Worm (Caenorhabditis elegans) whole organism, early embryonic: ENCODE data around the gene F53C3.3.

Experiments
- B0310.2 ChIP-seq: sonication (generic microtip); optimal IDR thresholded peaks from 2 replicates; lab custom pipeline; 2016; ENCODE audit warnings: mild to moderate bottlenecking, missing genetic modification characterization, missing compliant biosample characterization
- F13C5.2 ChIP-seq: sonication (generic microtip); optimal IDR thresholded peaks from 2 replicates; lab custom pipeline; 2017; ENCODE audit warnings: mild to moderate bottlenecking, missing genetic modification characterization, inconsistent platforms, missing compliant biosample characterization
- ama-1 ChIP-seq: fragments of 150-350 bp; optimal IDR thresholded peaks from 2 replicates; lab custom pipeline; 2014
- ceh-13 ChIP-seq: fragments of 200-800 bp; sonication (Bioruptor generic); optimal IDR thresholded peaks from 2 replicates; lab custom pipeline; 2018; ENCODE audit warnings: mild to moderate bottlenecking, missing genetic modification characterization, missing compliant biosample characterization
- flt-1 ChIP-seq: fragments of 200-800 bp; sonication (Bioruptor generic); IDR thresholded peaks from 2 replicates; pipeline ENCODE4 v1.3.6; 2022; ENCODE audit warnings: missing genetic modification characterization, missing compliant biosample characterization
- hnd-1 ChIP-seq: sonication (generic microtip); optimal IDR thresholded peaks from 2 replicates; lab custom pipeline; 2016; ENCODE audit warnings: missing genetic modification characterization, missing compliant biosample characterization
- pes-1 ChIP-seq: fragments of 200-800 bp; sonication (Bioruptor generic); IDR thresholded peaks from 2 replicates; pipeline ENCODE4 v1.3.6; 2022; ENCODE audit warnings: missing genetic modification reagents, missing genetic modification characterization, missing compliant biosample characterization
- scrt-1 ChIP-seq: fragments of 200-800 bp; sonication (Bioruptor generic); IDR thresholded peaks from 2 replicates; pipeline ENCODE4 v1.3.6; 2022; ENCODE audit warnings: missing genetic modification characterization, missing compliant biosample characterization
- sea-1 ChIP-seq: fragments of 200-800 bp; sonication (Bioruptor generic); conservative IDR thresholded peaks from 2 replicates; pipeline ENCODE4 v1.3.6; 2022; ENCODE audit warnings: missing genetic modification characterization, missing compliant biosample characterization
- tbx-37 ChIP-seq: fragments of 200-800 bp; sonication (Bioruptor generic); conservative IDR thresholded peaks from 2 replicates; pipeline ENCODE4 v1.3.6; 2022; ENCODE audit warnings: missing genetic modification reagents, missing genetic modification characterization, missing compliant biosample characterization
- tra-4 ChIP-seq: sonication (generic microtip); optimal IDR thresholded peaks from 2 replicates; lab custom pipeline; 2017; ENCODE audit warnings: missing genetic modification characterization, missing compliant biosample characterization

DNA sequence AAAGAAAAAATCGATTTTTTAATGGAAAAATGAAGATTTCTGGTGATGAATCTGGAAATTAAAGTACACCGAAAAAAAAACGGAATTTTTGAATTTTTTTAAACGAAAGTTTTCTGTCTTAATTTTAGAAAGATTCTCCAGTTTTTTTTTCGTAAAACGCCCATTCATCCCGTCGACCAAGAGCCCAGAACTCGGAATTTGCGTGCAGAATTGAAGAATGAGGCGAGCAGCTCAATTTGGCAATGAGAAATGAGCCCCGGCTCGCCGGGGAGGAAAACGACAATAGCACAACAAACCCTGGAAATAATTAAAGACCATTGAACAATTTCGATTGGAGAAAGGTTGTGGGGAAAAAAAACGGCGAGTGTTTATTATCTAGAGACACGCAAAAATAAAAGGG is 29.2 kb downstream of the F53C3.3 start:
- TF ChIP-seq F13C5.2 (no peak), scrt-1 (no peak), flt-1 (GFP tag; lab: Robert Waterston, UW) (no peak), ama-1 (lab: Kevin White, UChicago) (no peak), sea-1 (GFP tag; lab: Robert Waterston, UW) (no peak), B0310.2 (tag; lab: Kevin White, UChicago) (no peak), pes-1 (GFP tag; lab: Robert Waterston, UW) (no peak), hnd-1 (tag; lab: Kevin White, UChicago) (no peak), tra-4 (tag; lab: Kevin White, UChicago) (no peak), ceh-13 (GFP tag; lab: Kevin White, UChicago) (no peak), tbx-37 (GFP tag; lab: Robert Waterston, UW) (no peak)
